Worm (Caenorhabditis elegans): ENCODE data around the gene C55C3.8.
A peak's percentile ranks its signal among the peaks of the same experiment; 100 is the strongest.

Gene C55C3.8

DNA sequence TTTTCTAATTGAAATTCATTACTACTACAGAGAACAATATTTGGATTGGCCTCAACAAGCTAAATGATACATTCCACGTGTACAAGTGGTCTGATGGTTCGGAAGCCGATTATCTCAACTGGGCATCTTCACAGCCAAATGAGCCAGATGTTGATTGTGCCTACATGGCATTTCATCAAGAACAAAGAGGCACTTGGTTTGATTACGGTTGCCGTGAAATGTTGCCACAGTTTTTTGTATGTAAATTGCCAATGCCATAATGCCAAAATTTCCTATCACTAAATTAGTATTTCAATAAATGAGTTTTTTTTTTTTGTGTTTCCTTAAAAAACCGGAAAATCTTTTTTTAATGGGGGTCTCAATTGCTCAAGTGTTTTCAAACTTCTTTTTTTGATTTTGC lies 36.1 kb upstream of the C55C3.8 start:
- TF ChIP-seq hlh-11 (tag; optimal IDR thresholded peaks at IDR 0.05) (no peak), unc-62 (GFP tag; optimal IDR thresholded peaks at IDR 0.05 in 1 of 2) (peak in 1 of 2 experiments; percentile 95), unc-62 (tag; optimal IDR thresholded peaks at IDR 0.05) (no peak)

DNA sequence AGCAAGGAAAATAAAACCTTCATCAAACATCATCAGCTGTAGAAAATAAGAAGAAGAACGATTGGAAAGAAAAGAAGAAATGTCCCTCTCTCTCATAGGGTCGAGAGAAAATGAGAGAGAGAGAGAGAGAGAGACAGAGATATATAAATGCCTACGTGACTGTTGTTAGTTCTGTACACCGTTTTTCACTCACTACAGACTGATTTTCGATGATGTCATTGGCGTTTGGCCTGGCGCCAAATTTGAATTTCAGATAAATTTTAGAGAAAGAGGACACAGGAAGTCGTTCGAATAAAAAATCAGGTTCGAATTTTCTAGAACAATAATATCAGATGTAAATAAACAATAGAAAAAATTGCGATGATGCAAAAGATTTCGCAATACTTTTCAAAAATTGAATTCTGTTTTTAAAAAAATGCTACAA lies 34.9 kb upstream of the C55C3.8 start:
- TF ChIP-seq mep-1 (tag; optimal IDR thresholded peaks at IDR 0.05) = peak; percentile 77
- TF ChIP-seq mxl-2 (GFP tag; conservative IDR thresholded peaks at IDR 0.05) = 0 out of 2 replicates have a peak, but pooled peaks have one; percentile 20
- TF ChIP-seq daf-16 (GFP tag; optimal IDR thresholded peaks at IDR 0.05) = no peak
- peak; percentile 30 for TF ChIP-seq daf-16 (tag; optimal IDR thresholded peaks at IDR 0.05)
- TF ChIP-seq lin-39 (tag; optimal IDR thresholded peaks at IDR 0.05) = no peak
- no peak for TF ChIP-seq dmd-9 (GFP tag; IDR thresholded peaks at IDR 0.05)
- no peak for TF ChIP-seq Y48G9A.11 (GFP tag; IDR thresholded peaks at IDR 0.05)
- peak; percentile 100 for TF ChIP-seq aha-1 (tag)
- TF ChIP-seq ceh-82 (tag; optimal IDR thresholded peaks at IDR 0.05) = no peak
- peak; percentile 3 for TF ChIP-seq lin-15B (tag; optimal IDR thresholded peaks at IDR 0.05)
- no peak for TF ChIP-seq snpc-4 (tag; optimal IDR thresholded peaks at IDR 0.05)
- peak; percentile 79 for TF ChIP-seq dmd-6 (GFP tag; IDR thresholded peaks at IDR 0.05)
- peak; percentile 29 for TF ChIP-seq rbr-2 (tag; optimal IDR thresholded peaks at IDR 0.05)
- no peak for TF ChIP-seq lir-3 (tag; optimal IDR thresholded peaks at IDR 0.05)
- TF ChIP-seq unc-62 (GFP tag; optimal IDR thresholded peaks at IDR 0.05 in 1 of 2) = no peak
- no peak for TF ChIP-seq unc-62 (tag; optimal IDR thresholded peaks at IDR 0.05)
- TF ChIP-seq Y75B8A.6 (GFP tag; IDR thresholded peaks at IDR 0.05) = peak; percentile 43; the same call in 1 of the 2 replicates
- TF ChIP-seq lim-7 (GFP tag; IDR thresholded peaks at IDR 0.05) = no peak
- peak; percentile 95 for TF ChIP-seq lin-13 (GFP tag; optimal IDR thresholded peaks at IDR 0.05)
- 0 out of 2 replicates have a peak, but pooled peaks have one; percentile 25 for TF ChIP-seq lin-38 (GFP tag; IDR thresholded peaks at IDR 0.05)
- TF ChIP-seq hlh-30 (tag; optimal IDR thresholded peaks at IDR 0.05; ENCODE audit: insufficient read depth) = peak; percentile 51
- TF ChIP-seq nhr-10 (tag; optimal IDR thresholded peaks at IDR 0.05) = peak; percentile 71
- TF ChIP-seq nhr-77 (tag; optimal IDR thresholded peaks at IDR 0.05) = peak; percentile 72
- TF ChIP-seq nhr-25 (tag; optimal IDR thresholded peaks at IDR 0.05; ENCODE audit: borderline replicate concordance, insufficient read depth) = no peak
- peak in 1 of 2 experiments; percentile 81 for TF ChIP-seq mdl-1 (tag; optimal IDR thresholded peaks at IDR 0.05)
- peak; percentile 63; the same call in 1 of the 2 replicates for TF ChIP-seq pha-4 (GFP tag; IDR thresholded peaks at IDR 0.05)
- no peak for TF ChIP-seq pha-4 (tag; optimal IDR thresholded peaks at IDR 0.05)
- peak; percentile 31 for TF ChIP-seq mes-2 (tag; optimal IDR thresholded peaks at IDR 0.05; ENCODE audit: poor library complexity, severe bottlenecking)
- no peak for TF ChIP-seq fkh-10 (GFP tag; optimal IDR thresholded peaks at IDR 0.05)
- TF ChIP-seq hmg-1.1 (GFP tag; IDR thresholded peaks at IDR 0.05) = peak; percentile 55
- TF ChIP-seq daf-8 (GFP tag; IDR thresholded peaks at IDR 0.05) = no peak
- no peak for TF ChIP-seq zfp-2 (tag; optimal IDR thresholded peaks at IDR 0.05)
- TF ChIP-seq zag-1 (tag; optimal IDR thresholded peaks at IDR 0.05) = no peak
- peak; percentile 87 for TF ChIP-seq hlh-11 (tag; optimal IDR thresholded peaks at IDR 0.05)
- peak; percentile 44 for TF ChIP-seq T26A8.4 (GFP tag; IDR thresholded peaks at IDR 0.05)
- peak; percentile 73 for TF ChIP-seq nhr-48 (tag; optimal IDR thresholded peaks at IDR 0.05)
- TF ChIP-seq nhr-102 (tag; optimal IDR thresholded peaks at IDR 0.05) = peak; percentile 4
- TF ChIP-seq spr-1 (tag; optimal IDR thresholded peaks at IDR 0.05) = peak; percentile 38
- TF ChIP-seq mxl-3 (GFP tag; optimal IDR thresholded peaks at IDR 0.05) = peak; percentile 46
- TF ChIP-seq lin-1 (GFP tag; IDR thresholded peaks at IDR 0.05) = no peak
- peak; percentile 99 for TF ChIP-seq nhr-28 (tag; optimal IDR thresholded peaks at IDR 0.05)
- no peak for TF ChIP-seq php-3 (GFP tag; IDR thresholded peaks at IDR 0.05)
- no peak for TF ChIP-seq lin-29 (GFP tag; IDR thresholded peaks at IDR 0.05)
- TF ChIP-seq T20F7.1 (GFP tag; optimal IDR thresholded peaks at IDR 0.05) = peak; percentile 53
- TF ChIP-seq dve-1 (tag; optimal IDR thresholded peaks at IDR 0.05; ENCODE audit: insufficient read depth) = peak; percentile 81
- peak; percentile 88 to 100 for TF ChIP-seq hif-1 (tag; optimal IDR thresholded peaks at IDR 0.05)
- TF ChIP-seq nhr-42 (GFP tag; IDR thresholded peaks at IDR 0.05) = no peak
- TF ChIP-seq tra-1 (GFP tag; IDR thresholded peaks at IDR 0.05) = peak; percentile 63; the same call in 1 of the 2 replicates
- peak; percentile 83 for TF ChIP-seq dpl-1 (GFP tag; optimal IDR thresholded peaks at IDR 0.05)
